Worm (Caenorhabditis elegans): ENCODE data around the gene mtss-1.
A peak's percentile ranks its signal among the peaks of the same experiment; 100 is the strongest.

The mtss-1 gene

ce11 chrIII:8797211-8797733 is 29.2 kb downstream of the mtss-1 start:
- no peak for TF ChIP-seq mep-1 (tag; optimal IDR thresholded peaks at IDR 0.05)
- TF ChIP-seq ces-1 (GFP tag; optimal IDR thresholded peaks at IDR 0.05) = peak; percentile 48
- TF ChIP-seq mab-5 (tag; optimal IDR thresholded peaks at IDR 0.05) = no peak
- no peak for TF ChIP-seq ceh-83 (GFP tag; optimal IDR thresholded peaks at IDR 0.05)
- peak; percentile 63 for TF ChIP-seq elt-3 (tag; optimal IDR thresholded peaks at IDR 0.05)
- no peak for TF ChIP-seq sptf-1 (tag; optimal IDR thresholded peaks at IDR 0.05)
- peak; percentile 25 for TF ChIP-seq M03D4.4 (tag; optimal IDR thresholded peaks at IDR 0.05)
- TF ChIP-seq nhr-28 (tag; optimal IDR thresholded peaks at IDR 0.05) = no peak
- TF ChIP-seq drap-1 (GFP tag; optimal IDR thresholded peaks at IDR 0.05) = peak; percentile 6
- no peak for TF ChIP-seq lin-13 (tag; optimal IDR thresholded peaks at IDR 0.05)
- no peak for TF ChIP-seq hlh-1 (tag; optimal IDR thresholded peaks at IDR 0.05)
- TF ChIP-seq elt-1 (tag; optimal IDR thresholded peaks at IDR 0.05; ENCODE audit: borderline replicate concordance, insufficient read depth) = peak; percentile 1
- TF ChIP-seq nhr-237 (tag; optimal IDR thresholded peaks at IDR 0.05) = no peak
- TF ChIP-seq lsy-2 (tag; optimal IDR thresholded peaks at IDR 0.05) = peak; percentile 62

DNA sequence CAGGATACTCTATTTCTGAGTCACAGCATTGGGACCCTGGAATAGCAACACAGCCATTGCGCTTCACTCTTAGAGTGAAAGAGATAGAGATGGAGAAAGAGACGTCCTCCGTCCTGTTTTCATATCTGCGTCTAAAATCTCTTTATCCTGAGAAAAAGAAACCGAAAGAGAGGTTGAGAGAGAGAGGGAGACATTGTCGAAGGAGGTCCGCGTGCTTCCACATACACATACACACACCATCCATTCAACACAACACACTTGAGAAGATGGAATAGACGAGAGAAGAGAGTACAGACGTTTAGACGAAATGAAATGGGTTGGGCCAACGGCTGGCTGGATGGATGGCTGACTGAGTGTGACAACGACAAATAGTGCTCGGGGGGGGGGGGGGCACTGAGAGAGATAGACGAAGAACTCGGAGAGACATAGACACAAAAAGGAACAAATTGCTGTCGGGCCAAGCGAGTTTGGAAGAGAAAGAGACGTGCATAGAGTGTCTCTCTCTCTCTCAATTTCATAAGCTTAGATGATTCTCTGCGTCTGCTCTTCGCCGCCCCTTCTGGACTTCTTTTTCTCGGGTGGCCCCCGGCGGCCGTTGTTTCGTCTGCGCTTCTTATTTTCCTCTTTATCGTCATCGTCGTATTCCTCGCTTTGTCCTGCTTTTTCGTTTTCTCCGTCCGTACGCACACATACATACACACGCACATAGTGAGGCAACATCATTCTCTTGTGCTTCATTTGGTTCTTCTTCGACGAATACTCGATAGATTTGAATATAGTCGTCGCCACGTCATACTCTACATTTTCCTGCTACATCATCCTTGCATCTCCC is 32.1 kb downstream of the mtss-1 start, which contains the start of gene F54F2.6:
Gene F54F2.6 (minus strand): TSS at position 738 of the 832 bp plus-strand sequence.
- TF ChIP-seq ces-1 (GFP tag; optimal IDR thresholded peaks at IDR 0.05) (peak; percentile 87), elt-1 (tag; optimal IDR thresholded peaks at IDR 0.05; ENCODE audit: borderline replicate concordance, insufficient read depth) (no peak), flh-1 (GFP tag; optimal IDR thresholded peaks at IDR 0.05) (no peak), unc-120 (tag; optimal IDR thresholded peaks at IDR 0.05; ENCODE audit: poor library complexity, severe bottlenecking) (peak; percentile 93), mep-1 (tag; optimal IDR thresholded peaks at IDR 0.05) (no peak), sem-2 (GFP tag; optimal IDR thresholded peaks at IDR 0.05) (no peak), nhr-2 (tag; optimal IDR thresholded peaks at IDR 0.05) (peak; percentile 63), ceh-83 (GFP tag; optimal IDR thresholded peaks at IDR 0.05) (no peak), ham-2 (GFP tag; optimal IDR thresholded peaks at IDR 0.05) (peak; percentile 65), sptf-1 (tag; optimal IDR thresholded peaks at IDR 0.05) (peak; percentile 78), hlh-1 (tag; optimal IDR thresholded peaks at IDR 0.05) (peak; percentile 83), lin-13 (tag; optimal IDR thresholded peaks at IDR 0.05) (peak; percentile 53), mls-2 (tag; optimal IDR thresholded peaks at IDR 0.05) (peak; percentile 92), lsy-2 (tag; optimal IDR thresholded peaks at IDR 0.05) (peak; percentile 58), nhr-28 (tag; optimal IDR thresholded peaks at IDR 0.05) (no peak), elt-3 (tag; optimal IDR thresholded peaks at IDR 0.05) (peak; percentile 39), zip-8 (tag; optimal IDR thresholded peaks at IDR 0.05) (peak; percentile 11), unc-39 (tag; optimal IDR thresholded peaks at IDR 0.05) (no peak), nhr-12 (tag; optimal IDR thresholded peaks at IDR 0.05) (peak; percentile 33), drap-1 (GFP tag; optimal IDR thresholded peaks at IDR 0.05) (peak; percentile 56), M03D4.4 (tag; optimal IDR thresholded peaks at IDR 0.05) (peak; percentile 80), pha-4 (tag; optimal IDR thresholded peaks at IDR 0.05) (peak; percentile 78), cnd-1 (tag; optimal IDR thresholded peaks at IDR 0.05) (peak; percentile 60), tbx-8 (GFP tag; optimal IDR thresholded peaks at IDR 0.05) (peak; percentile 14), mab-5 (tag; optimal IDR thresholded peaks at IDR 0.05) (no peak), ztf-11 (tag; optimal IDR thresholded peaks at IDR 0.05) (peak; percentile 66), unc-62 (GFP tag; optimal IDR thresholded peaks at IDR 0.05) (peak; percentile 96), nhr-237 (tag; optimal IDR thresholded peaks at IDR 0.05) (peak; percentile 72), ceh-43 (GFP tag; optimal IDR thresholded peaks at IDR 0.05) (no peak)

DNA sequence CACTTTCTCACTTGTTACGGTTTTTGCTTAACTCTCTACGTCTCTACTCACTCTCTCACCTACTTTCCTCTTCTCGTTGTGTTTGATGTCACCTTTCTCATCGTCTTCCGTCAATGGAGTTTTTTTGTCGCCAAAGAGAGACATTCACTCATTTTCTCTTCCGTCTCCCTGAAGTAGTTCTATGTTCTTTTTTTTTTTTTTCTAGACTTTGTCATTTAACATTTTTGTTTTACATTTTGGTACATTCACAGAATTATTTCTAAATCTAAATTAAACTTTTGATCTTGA is 32.6 kb downstream of the mtss-1 start:
- TF ChIP-seq ceh-43 (GFP tag; optimal IDR thresholded peaks at IDR 0.05) = no peak

DNA sequence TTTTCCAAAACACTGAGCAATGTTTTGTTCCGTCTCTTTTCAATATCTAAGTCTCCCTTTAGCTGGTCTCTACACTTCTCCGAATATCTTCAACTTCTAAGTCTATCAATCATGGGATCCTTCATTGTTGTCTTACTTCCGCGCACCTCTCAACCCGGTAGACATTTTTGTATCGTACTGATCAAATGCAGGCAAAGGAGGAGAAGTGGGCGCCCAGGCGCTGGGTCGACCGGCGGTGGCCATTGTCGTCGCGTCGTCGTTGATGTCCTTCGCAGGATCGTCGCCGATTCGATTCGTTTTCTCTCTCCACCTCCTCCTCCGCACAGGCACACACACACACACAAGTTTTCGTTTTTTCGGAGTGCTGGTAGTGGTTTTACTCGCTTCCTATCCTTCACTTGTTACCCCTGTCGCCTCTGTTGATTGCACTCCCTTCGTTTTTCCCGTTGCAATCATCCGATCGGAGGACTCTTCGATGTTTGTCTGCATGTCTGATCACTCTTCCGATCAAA is 33.3 kb downstream of the mtss-1 start:
- peak; percentile 31 for TF ChIP-seq blmp-1 (tag; optimal IDR thresholded peaks at IDR 0.05)
- no peak for TF ChIP-seq unc-62 (GFP tag; optimal IDR thresholded peaks at IDR 0.05)
